Worm (Caenorhabditis elegans) whole organism, young adult: ENCODE results near the gene C49C8.2.

Experiments
- cebp-1 ChIP-seq, 2 experiments: fragments of 200-800 bp in 1 of 2; sonication (Bioruptor generic) in 1 of 2; sonication (generic microtip) in 1 of 2; IDR thresholded peaks in 1 of 2; optimal IDR thresholded peaks in 1 of 2; 2 replicates each; pipeline versions ENCODE4 v1.3.6 to Lab custom; 2017 to 2022; ENCODE audit warnings: missing compliant biosample characterization in 2 of 2, missing genetic modification characterization in 2 of 2, mild to moderate bottlenecking in 1 of 2, missing genetic modification reagents in 1 of 2, moderate library complexity in 1 of 2
- efl-1 ChIP-seq: fragments of 150-350 bp; optimal IDR thresholded peaks from 2 replicates; lab custom pipeline; 2014; ENCODE audit warnings: missing biosample characterization, missing genetic modification reagents, missing genetic modification characterization
- fkh-3 ChIP-seq: sonication (generic microtip); optimal IDR thresholded peaks from 2 replicates; lab custom pipeline; 2016; ENCODE audit warnings: mild to moderate bottlenecking, missing genetic modification characterization, missing compliant biosample characterization
- nfya-1 ChIP-seq: sonication (generic microtip); optimal IDR thresholded peaks from 2 replicates; lab custom pipeline; 2017; ENCODE audit warnings: antibody characterized with exemption, missing compliant biosample characterization, missing genetic modification characterization, borderline replicate concordance; ENCODE audit not compliant: insufficient read depth
- nhr-90 ChIP-seq: sonication (generic microtip); optimal IDR thresholded peaks from 2 replicates; lab custom pipeline; 2016; ENCODE audit warnings: missing genotype, mild to moderate bottlenecking, missing genetic modification characterization, missing compliant biosample characterization

DNA sequence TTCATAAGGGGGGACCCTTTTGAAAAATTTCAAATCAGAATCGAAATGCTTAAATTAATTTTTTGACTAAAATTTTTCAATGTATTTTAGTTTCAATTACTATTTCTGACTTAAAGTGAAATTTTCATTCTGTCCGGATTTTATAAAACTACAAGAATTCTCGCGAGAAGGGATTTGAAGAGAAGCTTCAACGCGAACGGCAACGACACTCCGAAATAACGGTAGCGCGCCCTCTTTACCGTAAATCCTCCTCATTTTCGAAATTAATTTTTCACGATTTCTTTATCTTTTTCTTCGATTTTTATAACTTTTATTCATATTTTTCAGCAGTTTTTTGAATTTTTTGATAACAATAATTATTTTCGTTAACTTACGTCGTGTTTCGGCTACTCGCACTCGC, 14.9 kb downstream of the C49C8.2 start:
- TF ChIP-seq nfya-1 (no peak), efl-1 (GFP tag; lab: Kevin White, UChicago) (no peak), cebp-1 (GFP tag; IDR thresholded peaks at IDR 0.05; lab: Robert Waterston, UW) (no peak), cebp-1 (tag; optimal IDR thresholded peaks at IDR 0.05; lab: Kevin White, UChicago) (no peak), nhr-90 (tag; lab: Kevin White, UChicago) (no peak), fkh-3 (no peak)
